Worm (Caenorhabditis elegans) whole organism, midembryonic: Measurements from ENCODE around the gene Y73B6BL.288.

ENCODE experiments used
- cog-1 ChIP-seq: sonication (generic microtip); optimal IDR thresholded peaks from 2 replicates; lab custom pipeline; 2016; ENCODE audit warnings: missing genetic modification characterization, missing compliant biosample characterization
- flt-1 ChIP-seq: fragments of 200-800 bp; sonication (Bioruptor generic); IDR thresholded peaks from 2 replicates; pipeline ENCODE4 v1.3.6; 2022; ENCODE audit warnings: missing genetic modification characterization, missing compliant biosample characterization
- klf-2 ChIP-seq: fragments of 200-800 bp; sonication (Bioruptor generic); conservative IDR thresholded peaks from 2 replicates; pipeline ENCODE4 v1.3.6; 2022; ENCODE audit warnings: missing genetic modification reagents, missing genetic modification characterization, missing compliant biosample characterization
- med-1 ChIP-seq: sonication (generic microtip); optimal IDR thresholded peaks from 2 replicates; lab custom pipeline; 2017; ENCODE audit warnings: missing genetic modification characterization, mild to moderate bottlenecking, missing compliant biosample characterization, antibody characterized with exemption, missing genetic modification reagents; ENCODE audit not compliant: insufficient read depth
- ref-1 ChIP-seq: fragments of 200-800 bp; sonication (Bioruptor generic); conservative IDR thresholded peaks from 2 replicates; pipeline ENCODE4 v1.3.6; 2022; ENCODE audit warnings: missing genetic modification reagents, missing genetic modification characterization, missing compliant biosample characterization
- tab-1 ChIP-seq: fragments of 200-800 bp; sonication (Bioruptor generic); IDR thresholded peaks from 2 replicates; pipeline ENCODE4 v1.3.6; 2022; ENCODE audit warnings: missing genetic modification characterization, missing compliant biosample characterization
- ztf-23 ChIP-seq: fragments of 200-800 bp; sonication (Bioruptor generic); IDR thresholded peaks from 2 replicates; pipeline ENCODE4 v1.3.6; 2022; ENCODE audit warnings: missing genetic modification reagents, missing genetic modification characterization, missing compliant biosample characterization

DNA sequence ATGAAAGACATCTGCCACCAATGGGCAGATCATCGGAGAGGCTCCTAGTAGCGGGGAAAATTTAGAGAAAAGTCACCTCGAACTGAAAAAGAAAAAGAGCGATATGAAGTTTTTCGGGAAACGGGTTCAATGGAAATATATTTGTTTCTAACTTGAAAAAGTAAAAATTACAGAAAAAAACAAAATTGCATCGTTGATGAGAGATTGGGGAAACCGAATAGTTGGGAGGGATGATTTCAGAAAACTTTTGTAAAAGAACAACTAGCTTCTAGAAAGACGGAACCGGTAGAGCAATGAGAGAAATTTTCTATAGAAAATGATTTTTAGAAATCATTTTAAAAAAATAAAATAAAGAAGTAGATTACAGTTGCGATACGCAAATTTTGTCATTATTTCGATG is 36.1 kb upstream of the Y73B6BL.288 start:
- TF ChIP-seq ztf-23, result no peak
- no peak for TF ChIP-seq med-1 (GFP tag; lab: Kevin White, UChicago)
- no peak for TF ChIP-seq tab-1
- TF ChIP-seq flt-1 (GFP tag; lab: Robert Waterston, UW), result no peak
- no peak for TF ChIP-seq klf-2 (GFP tag; lab: Robert Waterston, UW)
- TF ChIP-seq cog-1 (tag; lab: Kevin White, UChicago), result no peak
- no peak for TF ChIP-seq ref-1
